Fruit fly (Drosophila melanogaster): Measurements from ENCODE around the gene pll.

dm6 chr3R:27253136-27253920, at the start of gene pll:
- peak; percentile 87 for TF ChIP-seq Fer3 (tag; optimal IDR thresholded peaks at IDR 0.05)
- no peak for TF ChIP-seq pan (optimal IDR thresholded peaks at IDR 0.05)
- peak in 1 of 2 experiments; percentile 94 for TF ChIP-seq pan (GFP tag; optimal IDR thresholded peaks at IDR 0.05 in 1 of 2, IDR thresholded peaks at IDR 0.05 in 1 of 2)
- peak; percentile 61 for TF ChIP-seq Hmx (GFP tag; optimal IDR thresholded peaks at IDR 0.05)
- TF ChIP-seq CG30020 (tag; optimal IDR thresholded peaks at IDR 0.05): no peak
- no peak for TF ChIP-seq CG11398 (GFP tag; optimal IDR thresholded peaks at IDR 0.05)
- peak in 1 of 2 experiments; percentile 36 for TF ChIP-seq crp (GFP tag; optimal IDR thresholded peaks at IDR 0.05)
- peak; percentile 70 for TF ChIP-seq Ssrp (tag; optimal IDR thresholded peaks at IDR 0.05)
- TF ChIP-seq CG8478 (optimal IDR thresholded peaks at IDR 0.05): no peak
- TF ChIP-seq lmd (GFP tag; IDR thresholded peaks at IDR 0.05): peak; percentile 85
- no peak for TF ChIP-seq pros (GFP tag; optimal IDR thresholded peaks at IDR 0.05)
- peak; percentile 95 for TF ChIP-seq CG11456 (GFP tag; IDR thresholded peaks at IDR 0.05)
- peak; percentile 83 for TF ChIP-seq NfI (GFP tag; optimal IDR thresholded peaks at IDR 0.05)

Measured in whole organism, embryonic.